Worm (Caenorhabditis elegans) whole organism, midembryonic: ENCODE measurements around the gene Y57G7A.1.

Experiments used
- cog-1 ChIP-seq: sonication (generic microtip); optimal IDR thresholded peaks from 2 replicates; lab custom pipeline; 2016; ENCODE audit warnings: missing genetic modification characterization, missing compliant biosample characterization
- flt-1 ChIP-seq: fragments of 200-800 bp; sonication (Bioruptor generic); IDR thresholded peaks from 2 replicates; pipeline ENCODE4 v1.3.6; 2022; ENCODE audit warnings: missing genetic modification characterization, missing compliant biosample characterization
- klf-2 ChIP-seq: fragments of 200-800 bp; sonication (Bioruptor generic); conservative IDR thresholded peaks from 2 replicates; pipeline ENCODE4 v1.3.6; 2022; ENCODE audit warnings: missing genetic modification reagents, missing genetic modification characterization, missing compliant biosample characterization
- med-1 ChIP-seq: sonication (generic microtip); optimal IDR thresholded peaks from 2 replicates; lab custom pipeline; 2017; ENCODE audit warnings: missing genetic modification characterization, mild to moderate bottlenecking, missing compliant biosample characterization, antibody characterized with exemption, missing genetic modification reagents; ENCODE audit not compliant: insufficient read depth
- tab-1 ChIP-seq: fragments of 200-800 bp; sonication (Bioruptor generic); IDR thresholded peaks from 2 replicates; pipeline ENCODE4 v1.3.6; 2022; ENCODE audit warnings: missing genetic modification characterization, missing compliant biosample characterization
- ztf-23 ChIP-seq: fragments of 200-800 bp; sonication (Bioruptor generic); IDR thresholded peaks from 2 replicates; pipeline ENCODE4 v1.3.6; 2022; ENCODE audit warnings: missing genetic modification reagents, missing genetic modification characterization, missing compliant biosample characterization

DNA sequence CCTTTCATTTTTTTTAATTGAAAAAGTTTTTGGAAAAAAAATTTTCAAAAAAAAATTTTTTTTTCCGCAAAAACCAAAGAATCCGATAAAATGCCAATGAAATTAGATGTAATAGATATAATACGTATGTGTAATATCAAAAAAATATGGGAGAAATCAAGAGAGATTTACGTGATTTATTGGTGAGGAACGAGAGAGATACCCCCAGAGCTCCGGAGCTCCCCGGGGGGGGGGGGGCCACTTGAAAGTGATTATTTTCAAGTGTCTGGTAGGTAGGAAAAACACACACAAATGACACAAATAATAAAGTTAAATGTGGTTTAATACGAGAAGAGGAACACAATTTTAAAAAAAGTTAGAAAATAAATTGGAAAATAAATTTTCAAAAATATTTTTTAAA lies 21.5 kb upstream of the Y57G7A.1 start, which contains the start of gene Y57G7A.11:
- no peak for TF ChIP-seq cog-1 (tag; lab: Kevin White, UChicago)
- no peak for TF ChIP-seq klf-2 (GFP tag; lab: Robert Waterston, UW)
- no peak for TF ChIP-seq ztf-23 (GFP tag; lab: Robert Waterston, UW)
- no peak for TF ChIP-seq flt-1 (GFP tag; lab: Robert Waterston, UW)
- TF ChIP-seq med-1 (GFP tag; lab: Kevin White, UChicago) = no peak
- no peak for TF ChIP-seq tab-1 (GFP tag; lab: Robert Waterston, UW)
